Fruit fly (Drosophila melanogaster) whole organism, prepupa: Measurements from ENCODE around the gene Swip-1.

Source experiments
- CG34406 ChIP-seq: fragments of 200-800 bp; sonication (Bioruptor generic); optimal IDR thresholded peaks from 3 replicates; lab custom pipeline; 2016; ENCODE audit warnings: missing biosample characterization, missing genetic modification characterization
- CG3919 ChIP-seq: fragments of 200-800 bp; sonication (Bioruptor generic); optimal IDR thresholded peaks from 3 replicates; lab custom pipeline; 2016; ENCODE audit warnings: missing biosample characterization, missing genetic modification characterization
- CG8319 ChIP-seq: fragments of 200-800 bp; sonication (Bioruptor generic); optimal IDR thresholded peaks from 3 replicates; lab custom pipeline; 2016; ENCODE audit warnings: missing biosample characterization, missing genetic modification characterization
- Lpt ChIP-seq: fragments of 200-800 bp; sonication (Bioruptor generic); optimal IDR thresholded peaks from 3 replicates; lab custom pipeline; 2016; ENCODE audit warnings: missing biosample characterization, missing genetic modification characterization
- Met ChIP-seq: fragments of 200-800 bp; sonication (Bioruptor generic); optimal IDR thresholded peaks from 3 replicates; lab custom pipeline; 2016; ENCODE audit warnings: missing biosample characterization, missing genetic modification characterization
- Sox15 ChIP-seq: fragments of 200-800 bp; sonication (Bioruptor generic); optimal IDR thresholded peaks from 3 replicates; lab custom pipeline; 2016; ENCODE audit warnings: missing biosample characterization, missing genetic modification characterization
- achi ChIP-seq: fragments of 200-800 bp; sonication (Bioruptor generic); optimal IDR thresholded peaks from 3 replicates; lab custom pipeline; 2016; ENCODE audit warnings: missing biosample characterization, missing genetic modification characterization
- lz ChIP-seq: fragments of 200-800 bp; sonication (Bioruptor generic); optimal IDR thresholded peaks from 3 replicates; lab custom pipeline; 2016; ENCODE audit warnings: missing biosample characterization, missing genetic modification characterization
- salr ChIP-seq, 2 experiments: fragments of 200-800 bp; sonication (Bioruptor generic); optimal IDR thresholded peaks; 3 replicates each; lab custom pipeline; 2016 to 2018; ENCODE audit warnings: missing biosample characterization in 2 of 2, missing genetic modification characterization in 2 of 2, mild to moderate bottlenecking in 1 of 2

DNA sequence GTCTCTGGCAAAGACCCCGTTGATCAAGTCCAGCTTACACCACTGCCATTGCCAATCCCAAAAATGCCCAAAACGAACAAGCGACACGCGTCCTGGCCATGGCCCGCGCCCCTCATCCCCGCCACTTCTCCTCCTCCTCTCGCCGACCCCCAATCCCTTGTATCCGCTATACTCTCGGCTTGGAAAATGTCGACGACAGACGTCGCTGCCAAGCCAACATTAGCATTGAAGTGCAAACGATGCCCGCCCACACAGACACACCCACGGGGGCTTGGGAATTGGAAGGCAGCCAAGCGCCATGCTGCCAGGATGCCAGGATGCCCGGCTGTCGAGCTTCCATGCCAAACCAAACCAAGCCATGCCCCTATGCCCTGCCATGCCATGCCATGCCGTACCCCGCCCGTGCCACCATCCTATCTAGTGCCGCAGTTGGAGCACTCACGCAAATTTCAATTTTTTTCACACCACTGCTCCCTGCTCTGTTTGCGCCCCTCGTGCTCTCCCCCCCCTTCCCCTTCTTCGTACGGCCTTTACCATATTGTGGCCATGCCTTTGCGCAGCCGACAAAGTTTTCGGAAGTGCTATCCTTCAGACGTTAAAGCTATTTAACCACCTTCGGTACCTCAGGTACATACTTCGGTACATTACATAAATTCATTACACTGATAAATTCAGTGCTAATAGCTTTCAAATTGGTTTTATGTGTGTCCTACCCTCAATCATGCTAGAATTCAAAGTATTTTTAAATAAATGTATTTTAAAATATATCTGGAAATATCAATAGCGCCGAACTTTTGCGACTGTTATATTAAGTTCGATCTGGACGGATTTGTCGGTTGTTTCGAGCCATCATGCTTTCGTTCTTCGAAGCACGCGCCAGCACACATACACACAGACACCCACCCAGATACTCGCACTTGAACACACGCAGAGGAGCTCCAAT lies 34.5 kb upstream of the Swip-1 start:
- TF ChIP-seq lz (GFP tag; lab: Kevin White, UChicago) (peak; percentile 82), salr (GFP tag; optimal IDR thresholded peaks at IDR 0.05; lab: Kevin White, UChicago) (peak; percentile 54 to 82), achi (GFP tag; lab: Kevin White, UChicago) (peak; percentile 87), CG8319 (peak; percentile 56), Met (GFP tag; lab: Kevin White, UChicago) (peak; percentile 84), CG3919 (GFP tag; lab: Kevin White, UChicago) (peak; percentile 80), CG34406 (peak; percentile 80), Sox15 (GFP tag; lab: Kevin White, UChicago) (peak; percentile 62), Lpt (GFP tag; lab: Kevin White, UChicago) (peak; percentile 59)
